Fruit fly (Drosophila melanogaster): ENCODE data around the gene CG32022.

DNA sequence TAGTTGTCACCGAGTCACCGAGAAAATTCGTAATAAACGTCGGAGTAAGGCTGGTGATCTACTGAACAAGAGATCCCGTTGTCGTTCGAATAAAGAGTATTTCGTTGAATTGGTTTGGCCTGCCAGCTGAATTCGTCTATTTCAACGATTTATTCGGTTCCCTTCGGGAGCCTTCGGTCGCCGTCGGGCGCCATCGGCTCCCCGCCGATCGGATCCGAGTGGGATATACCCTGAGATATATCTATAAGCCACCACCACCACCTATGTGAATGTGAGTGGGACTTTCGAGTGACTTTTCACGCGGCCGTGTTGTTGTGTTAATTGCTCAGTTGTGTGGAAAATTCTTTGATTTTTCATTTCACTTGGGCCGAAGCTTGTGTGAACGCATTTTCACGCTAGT is 24.1 kb upstream of the CG32022 start, which contains the start of gene Prm:
- TF ChIP-seq usp (GFP tag; optimal IDR thresholded peaks at IDR 0.05), result no peak
- no peak for TF ChIP-seq pan (optimal IDR thresholded peaks at IDR 0.05)
- no peak for TF ChIP-seq CG8478 (optimal IDR thresholded peaks at IDR 0.05)

Measured in whole organism.